Fruit fly (Drosophila melanogaster): Measurements from ENCODE around the gene Ca-alpha1T.

Ca-alpha1T gene

DNA sequence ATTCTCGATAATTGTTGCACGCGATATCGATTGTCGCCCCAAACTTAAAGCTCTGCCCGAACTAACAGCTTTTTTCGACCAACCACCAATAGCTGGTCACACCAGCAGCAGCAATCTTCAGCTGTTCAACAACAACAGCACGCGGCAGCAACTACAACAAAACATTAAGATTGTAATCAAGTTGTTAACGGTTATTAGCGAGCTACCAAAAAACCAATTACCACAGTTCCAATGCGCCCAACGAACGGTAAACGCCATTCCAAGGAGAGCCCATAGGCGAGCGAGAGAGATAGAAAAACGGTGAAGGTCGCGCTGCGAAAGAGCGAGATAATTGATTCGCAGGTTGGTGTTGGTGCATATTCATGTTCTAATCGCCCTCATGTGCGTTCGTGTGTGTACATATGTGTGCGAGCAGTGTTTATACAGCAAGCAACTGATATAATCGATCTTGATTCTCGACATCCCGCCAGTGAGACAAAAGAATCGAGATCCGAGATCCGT lies 27.6 kb upstream of the Ca-alpha1T start, which contains the start of gene Efr (continued):
- TF ChIP-seq hbn (GFP tag; IDR thresholded peaks at IDR 0.05; ENCODE audit: partially characterized antibody) (peak; percentile 33; the same call in 1 of the 2 replicates), CG17802 (tag; optimal IDR thresholded peaks at IDR 0.05) (no peak), GATAe (GFP tag; conservative IDR thresholded peaks at IDR 0.05) (0 out of 2 replicates have a peak, but pooled peaks have one; percentile 33)

DNA sequence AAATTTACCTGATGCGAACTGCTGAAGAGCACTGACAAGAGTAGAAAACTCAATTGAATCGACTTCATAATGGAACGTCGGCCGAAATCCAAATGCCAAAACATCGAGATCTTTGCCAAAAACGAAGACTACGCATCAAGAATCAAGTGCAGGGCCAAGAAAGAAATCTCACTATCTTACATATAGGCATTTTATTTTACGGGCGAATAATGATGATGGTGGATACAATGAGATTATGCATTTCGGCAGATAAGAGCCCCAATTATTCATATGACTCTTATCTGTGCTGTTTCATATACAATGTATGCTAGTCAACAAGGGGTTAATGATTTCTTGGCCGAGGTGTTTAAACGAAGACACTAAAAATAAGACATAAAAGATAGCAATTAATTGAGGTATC lies 26.9 kb upstream of the Ca-alpha1T start, which contains the start of gene Btnd:
Gene Btnd (minus strand): TSS at position 101 of the 400 bp plus-strand sequence.
- no peak for TF ChIP-seq CG5245 (GFP tag; optimal IDR thresholded peaks at IDR 0.05)
- TF ChIP-seq tap (tag; optimal IDR thresholded peaks at IDR 0.05): no peak
- TF ChIP-seq Side (GFP tag; optimal IDR thresholded peaks at IDR 0.05): no peak
- TF ChIP-seq CG15011 (GFP tag; optimal IDR thresholded peaks at IDR 0.05): no peak
- no peak for TF ChIP-seq NFAT (GFP tag; IDR thresholded peaks at IDR 0.05)
- no peak for TF ChIP-seq crc (GFP tag; optimal IDR thresholded peaks at IDR 0.05)
- no peak for TF ChIP-seq Deaf1 (tag; optimal IDR thresholded peaks at IDR 0.05)
- TF ChIP-seq Blimp-1 (GFP tag; optimal IDR thresholded peaks at IDR 0.05): no peak
- no peak for TF ChIP-seq sob (GFP tag; IDR thresholded peaks at IDR 0.05)
- no peak for TF ChIP-seq lab (GFP tag; optimal IDR thresholded peaks at IDR 0.05)
- TF ChIP-seq CG1024 (GFP tag; IDR thresholded peaks at IDR 0.05): no peak
- TF ChIP-seq ssp (GFP tag; IDR thresholded peaks at IDR 0.05): no peak

DNA sequence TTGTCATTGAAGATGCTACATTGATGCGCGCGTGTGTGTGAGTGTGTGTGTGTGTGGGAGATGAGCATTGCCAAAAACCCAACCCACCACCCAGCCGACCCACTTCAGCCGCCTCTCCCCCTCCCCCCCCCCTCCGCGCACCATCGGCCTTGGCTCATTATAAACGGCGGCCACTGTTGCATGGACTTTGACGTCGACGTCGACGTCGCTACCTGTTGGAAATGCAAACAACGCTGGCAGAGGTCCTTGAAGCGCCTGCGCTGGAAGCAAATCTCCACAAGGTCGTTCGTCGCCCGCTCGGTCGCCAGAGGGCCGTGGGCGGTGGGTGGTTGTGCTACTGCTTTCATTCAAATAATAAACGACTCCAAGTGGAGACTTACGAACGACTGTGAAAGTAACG lies 24.4 kb upstream of the Ca-alpha1T start:
- peak; percentile 87 for TF ChIP-seq Adf1 (GFP tag; IDR thresholded peaks at IDR 0.05)
- TF ChIP-seq CG14050 (GFP tag; IDR thresholded peaks at IDR 0.05): no peak
- peak; percentile 61 for TF ChIP-seq ewg (GFP tag; optimal IDR thresholded peaks at IDR 0.05)
- TF ChIP-seq hb (GFP tag; IDR thresholded peaks at IDR 0.05; ENCODE audit: partially characterized antibody): no peak
- peak; percentile 56 for TF ChIP-seq Hr39 (optimal IDR thresholded peaks at IDR 0.05)
- TF ChIP-seq aop (GFP tag; IDR thresholded peaks at IDR 0.05): no peak
- TF ChIP-seq Hr78 (GFP tag; optimal IDR thresholded peaks at IDR 0.05): no peak
- TF ChIP-seq chinmo (GFP tag; IDR thresholded peaks at IDR 0.05; ENCODE audit: partially characterized antibody): 0 out of 4 replicates have a peak, but pooled peaks have one; percentile 14
- no peak for TF ChIP-seq CG10267 (tag; optimal IDR thresholded peaks at IDR 0.05)
- TF ChIP-seq abd-A (tag; optimal IDR thresholded peaks at IDR 0.05): peak; percentile 35
- TF ChIP-seq scrt (GFP tag; optimal IDR thresholded peaks at IDR 0.05): peak; percentile 96
- peak; percentile 31 for TF ChIP-seq CG18599 (GFP tag; optimal IDR thresholded peaks at IDR 0.05)
- peak; percentile 85 for TF ChIP-seq Deaf1 (tag; optimal IDR thresholded peaks at IDR 0.05)
- peak; percentile 58 for TF ChIP-seq crol (GFP tag; IDR thresholded peaks at IDR 0.05)

DNA sequence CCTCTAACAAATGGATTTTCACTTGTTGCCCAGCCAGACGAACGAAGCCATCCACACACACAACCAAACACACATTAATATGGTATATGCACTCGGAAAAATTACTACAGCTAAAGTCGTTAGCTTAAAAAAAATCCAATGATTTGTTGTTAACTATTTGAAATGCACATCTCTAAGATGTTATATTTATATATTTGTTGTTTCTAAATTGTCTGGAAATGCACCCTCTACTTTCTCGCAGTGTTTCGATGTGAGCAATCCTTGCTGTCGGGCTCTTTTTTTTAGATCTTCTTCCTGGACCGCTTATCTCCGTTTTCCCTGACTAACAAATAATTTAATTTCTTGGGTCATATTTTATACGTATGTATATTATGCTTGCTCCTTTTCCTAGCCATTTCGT lies 12.8 kb upstream of the Ca-alpha1T start:
- TF ChIP-seq Deaf1 (tag; optimal IDR thresholded peaks at IDR 0.05) (peak; percentile 13), ap (GFP tag; IDR thresholded peaks at IDR 0.05) (no peak), CG13424 (tag; optimal IDR thresholded peaks at IDR 0.05) (peak; percentile 21), CoRest (tag; optimal IDR thresholded peaks at IDR 0.05) (no peak), scrt (GFP tag; optimal IDR thresholded peaks at IDR 0.05) (peak; percentile 73), GATAe (GFP tag; conservative IDR thresholded peaks at IDR 0.05) (no peak), dati (GFP tag; IDR thresholded peaks at IDR 0.05) (no peak), Hmr (GFP tag; optimal IDR thresholded peaks at IDR 0.05) (peak; percentile 45), wor (GFP tag; IDR thresholded peaks at IDR 0.05) (no peak), CG18599 (GFP tag; optimal IDR thresholded peaks at IDR 0.05) (peak; percentile 46), Dbx (GFP tag; IDR thresholded peaks at IDR 0.05) (0 out of 3 replicates have a peak, but pooled peaks have one; percentile 12), prd (optimal IDR thresholded peaks at IDR 0.05) (no peak), prd (GFP tag; IDR thresholded peaks at IDR 0.05) (0 out of 3 replicates have a peak, but pooled peaks have one; percentile 5), lab (GFP tag; optimal IDR thresholded peaks at IDR 0.05) (peak; percentile 43), grau (tag; optimal IDR thresholded peaks at IDR 0.05) (peak; percentile 14), Oli (tag; optimal IDR thresholded peaks at IDR 0.05) (no peak), fd96Cb (tag; optimal IDR thresholded peaks at IDR 0.05) (no peak), ham (GFP tag; IDR thresholded peaks at IDR 0.05) (no peak), CG2678 (tag; optimal IDR thresholded peaks at IDR 0.05) (peak; percentile 26), CG2120 (GFP tag; optimal IDR thresholded peaks at IDR 0.05) (peak; percentile 37), sens (GFP tag) (peak; percentile 25), h (optimal IDR thresholded peaks at IDR 0.05) (no peak), CG11247 (GFP tag; IDR thresholded peaks at IDR 0.05) (no peak)

Data from whole organism, embryonic.